Worm (Caenorhabditis elegans) whole organism, young adult: ENCODE data around the gene cic-1.
A peak's percentile ranks its signal among the peaks of the same experiment; 100 is the strongest.

ENCODE experiments used
- B0261.1 ChIP-seq: sonication (generic microtip); optimal IDR thresholded peaks from 2 replicates; lab custom pipeline; 2016; ENCODE audit warnings: mild to moderate bottlenecking, missing genetic modification characterization, moderate library complexity, missing compliant biosample characterization
- F23B12.7 ChIP-seq: sonication (generic microtip); optimal IDR thresholded peaks from 2 replicates; lab custom pipeline; 2017; ENCODE audit warnings: missing genetic modification characterization, mild to moderate bottlenecking, missing compliant biosample characterization, antibody characterized with exemption, moderate library complexity; ENCODE audit not compliant: insufficient read depth
- F33H1.4 ChIP-seq: fragments of 200-800 bp; sonication (Bioruptor generic); IDR thresholded peaks from 2 replicates; pipeline ENCODE4 v1.3.6; 2022; ENCODE audit warnings: missing genetic modification reagents, missing genetic modification characterization, missing compliant biosample characterization
- F49E8.2 ChIP-seq: sonication (generic microtip); optimal IDR thresholded peaks from 3 replicates; lab custom pipeline; 2017; ENCODE audit warnings: missing genetic modification characterization, mild to moderate bottlenecking, missing compliant biosample characterization, antibody characterized with exemption, moderate library complexity; ENCODE audit not compliant: insufficient read depth
- Y95B8A.8 ChIP-seq: fragments of 200-800 bp; sonication (Bioruptor generic); IDR thresholded peaks from 2 replicates; pipeline ENCODE4 v1.3.6; 2022; ENCODE audit warnings: missing genetic modification reagents, missing genetic modification characterization, missing compliant biosample characterization
- ZK185.1 ChIP-seq: sonication (generic microtip); optimal IDR thresholded peaks from 2 replicates; lab custom pipeline; 2016; ENCODE audit warnings: mild to moderate bottlenecking, missing genetic modification characterization, missing compliant biosample characterization; ENCODE audit not compliant: poor library complexity, severe bottlenecking
- ama-1 ChIP-seq, 3 experiments: fragments of 150-350 bp in 1 of 3; sonication (generic microtip) in 2 of 3; optimal IDR thresholded peaks; 2 replicates each; lab custom pipeline; 2014 to 2018; ENCODE audit warnings: missing biosample characterization in 2 of 3, missing genetic modification characterization in 2 of 3, missing genetic modification reagents in 2 of 3
- attf-3 ChIP-seq: fragments of 200-800 bp; sonication (Bioruptor generic); conservative IDR thresholded peaks from 2 replicates; pipeline ENCODE4 v1.3.6; 2022; ENCODE audit warnings: missing genetic modification reagents, missing genetic modification characterization, missing compliant biosample characterization
- attf-5 ChIP-seq: fragments of 200-800 bp; sonication (Bioruptor generic); optimal IDR thresholded peaks from 2 replicates; lab custom pipeline; 2018; ENCODE audit warnings: mild to moderate bottlenecking, missing genetic modification characterization, missing compliant biosample characterization
- bed-2 ChIP-seq: fragments of 200-800 bp; sonication (Bioruptor generic); IDR thresholded peaks from 2 replicates; pipeline ENCODE4 v1.3.6; 2022; ENCODE audit warnings: missing genetic modification reagents, missing genetic modification characterization, missing compliant biosample characterization
- ceh-40 ChIP-seq: fragments of 200-800 bp; sonication (Bioruptor generic); IDR thresholded peaks from 2 replicates; pipeline ENCODE4 v1.3.6; 2022; ENCODE audit warnings: missing genetic modification characterization, missing compliant biosample characterization
- ceh-79 ChIP-seq: sonication (generic microtip); optimal IDR thresholded peaks from 2 replicates; lab custom pipeline; 2017; ENCODE audit warnings: mild to moderate bottlenecking, missing genetic modification characterization, missing compliant biosample characterization
- dpl-1 ChIP-seq: fragments of 150-350 bp; optimal IDR thresholded peaks from 2 replicates; lab custom pipeline; 2014; ENCODE audit warnings: missing biosample characterization, missing genetic modification reagents, missing genetic modification characterization
- efl-1 ChIP-seq: fragments of 150-350 bp; optimal IDR thresholded peaks from 2 replicates; lab custom pipeline; 2014; ENCODE audit warnings: missing biosample characterization, missing genetic modification reagents, missing genetic modification characterization
- egrh-3 ChIP-seq: fragments of 200-800 bp; sonication (Bioruptor generic); IDR thresholded peaks from 2 replicates; pipeline ENCODE4 v1.3.6; 2022; ENCODE audit warnings: missing genetic modification reagents, missing genetic modification characterization, missing compliant biosample characterization
- lin-35 ChIP-seq, 3 experiments: fragments of 150-350 bp in 2 of 3; sonication (generic microtip) in 1 of 3; optimal IDR thresholded peaks; 2 replicates each; lab custom pipeline; 2014 to 2018; ENCODE audit warnings: missing biosample characterization in 3 of 3, missing genetic modification characterization in 3 of 3, missing genetic modification reagents in 3 of 3
- lin-54 ChIP-seq: fragments of 200-800 bp; sonication (Bioruptor generic); optimal IDR thresholded peaks from 2 replicates; lab custom pipeline; 2018; ENCODE audit warnings: mild to moderate bottlenecking, missing genetic modification characterization, missing compliant biosample characterization
- lsl-1 ChIP-seq: fragments of 200-800 bp; sonication (Bioruptor generic); optimal IDR thresholded peaks from 2 replicates; lab custom pipeline; 2018; ENCODE audit warnings: mild to moderate bottlenecking, missing genetic modification characterization, moderate library complexity, missing compliant biosample characterization
- mcd-1 ChIP-seq: fragments of 200-800 bp; sonication (Bioruptor generic); IDR thresholded peaks from 2 replicates; pipeline ENCODE4 v1.3.6; 2022; ENCODE audit warnings: missing genetic modification reagents, missing genetic modification characterization, missing compliant biosample characterization
- mel-28 ChIP-seq: sonication (generic microtip); optimal IDR thresholded peaks from 2 replicates; lab custom pipeline; 2016; ENCODE audit warnings: borderline replicate concordance, mild to moderate bottlenecking, missing genetic modification characterization, missing compliant biosample characterization
- mes-4 ChIP-seq: sonication (generic microtip); optimal IDR thresholded peaks from 2 replicates; lab custom pipeline; 2016; ENCODE audit warnings: missing genotype, missing genetic modification characterization, missing compliant biosample characterization
- nfyb-1 ChIP-seq: fragments of 200-800 bp; sonication (Bioruptor generic); IDR thresholded peaks from 2 replicates; pipeline ENCODE4 v1.3.6; 2022; ENCODE audit warnings: missing genetic modification reagents, missing genetic modification characterization, missing compliant biosample characterization
- nhr-120 ChIP-seq: fragments of 200-800 bp; sonication (Bioruptor generic); IDR thresholded peaks from 2 replicates; pipeline ENCODE4 v1.3.6; 2022; ENCODE audit warnings: missing genetic modification characterization, missing compliant biosample characterization
- nhr-179 ChIP-seq: sonication (generic microtip); optimal IDR thresholded peaks from 2 replicates; lab custom pipeline; 2016; ENCODE audit warnings: mild to moderate bottlenecking, missing genetic modification characterization, missing compliant biosample characterization
- nhr-80 ChIP-seq: sonication (generic microtip); optimal IDR thresholded peaks from 2 replicates; lab custom pipeline; 2016; ENCODE audit warnings: missing genetic modification characterization, missing compliant biosample characterization
- repo-1 ChIP-seq: sonication (generic microtip); optimal IDR thresholded peaks from 2 replicates; lab custom pipeline; 2017; ENCODE audit warnings: mild to moderate bottlenecking, missing genetic modification characterization, missing compliant biosample characterization
- rpc-1 ChIP-seq, 2 experiments: fragments of 150-350 bp in 1 of 2; sonication (generic microtip) in 1 of 2; optimal IDR thresholded peaks; 2 replicates each; lab custom pipeline; 2014 to 2018; ENCODE audit warnings: missing biosample characterization in 1 of 2, missing genetic modification characterization in 1 of 2, missing genetic modification reagents in 1 of 2, missing genotype in 1 of 2
- sea-2 ChIP-seq: fragments of 200-800 bp; sonication (Bioruptor generic); IDR thresholded peaks from 2 replicates; pipeline ENCODE4 v1.3.6; 2022; ENCODE audit warnings: missing genetic modification characterization, missing compliant biosample characterization
- snpc-1.3 ChIP-seq: sonication (generic microtip); optimal IDR thresholded peaks from 2 replicates; lab custom pipeline; 2017; ENCODE audit warnings: missing genetic modification characterization, mild to moderate bottlenecking, missing compliant biosample characterization, antibody characterized with exemption, moderate library complexity, missing genotype, missing genetic modification reagents; ENCODE audit not compliant: insufficient read depth
- snpc-3.4 ChIP-seq: sonication (generic microtip); optimal IDR thresholded peaks from 2 replicates; lab custom pipeline; 2017; ENCODE audit warnings: missing genetic modification characterization, mild to moderate bottlenecking, missing compliant biosample characterization, antibody characterized with exemption, moderate library complexity, missing genotype, missing genetic modification reagents
- xnd-1 ChIP-seq: sonication (generic microtip); optimal IDR thresholded peaks from 2 replicates; lab custom pipeline; 2016; ENCODE audit warnings: missing genotype, missing genetic modification reagents, missing genetic modification characterization, missing compliant biosample characterization
- zfh-2 ChIP-seq: fragments of 200-800 bp; sonication (Bioruptor generic); conservative IDR thresholded peaks from 2 replicates; pipeline ENCODE4 v1.3.6; 2022; ENCODE audit warnings: missing genetic modification reagents, missing genetic modification characterization, missing compliant biosample characterization
- ztf-18 ChIP-seq: sonication (generic microtip); optimal IDR thresholded peaks from 2 replicates; lab custom pipeline; 2016; ENCODE audit warnings: missing genotype, mild to moderate bottlenecking, missing genetic modification characterization, missing compliant biosample characterization
- ztf-22 ChIP-seq: fragments of 200-800 bp; sonication (Bioruptor generic); optimal IDR thresholded peaks from 2 replicates; lab custom pipeline; 2018; ENCODE audit warnings: mild to moderate bottlenecking, missing genetic modification characterization, moderate library complexity, missing compliant biosample characterization
- ztf-25 ChIP-seq: fragments of 200-800 bp; sonication (Bioruptor generic); IDR thresholded peaks from 2 replicates; pipeline ENCODE4 v1.3.6; 2022; ENCODE audit warnings: missing genetic modification reagents, missing genetic modification characterization, missing compliant biosample characterization
- ztf-3 ChIP-seq: fragments of 200-800 bp; sonication (Bioruptor generic); optimal IDR thresholded peaks from 2 replicates; lab custom pipeline; 2018; ENCODE audit warnings: mild to moderate bottlenecking, missing genetic modification characterization, missing compliant biosample characterization

Gene cic-1

ce11 chrIII:2401126-2402123 is at the start of gene cic-1, which contains the start of gene strm-1:
TSS of gene cic-1 (minus strand) at chrIII:2401221.
TSS of gene strm-1 (plus strand) at chrIII:2402070.
- TF ChIP-seq attf-5 (GFP tag; lab: Kevin White, UChicago) (peak; percentile 33), lin-54 (peak; percentile 75), F33H1.4 (GFP tag; lab: Robert Waterston, UW) (peak; percentile 35; the same call in 1 of the 2 replicates), nfyb-1 (no peak), zfh-2 (GFP tag; lab: Robert Waterston, UW) (no peak), nhr-179 (tag; lab: Kevin White, UChicago) (no peak), F23B12.7 (tag; lab: Kevin White, UChicago) (peak; percentile 17), dpl-1 (peak; percentile 52), attf-3 (GFP tag; lab: Robert Waterston, UW) (peak; percentile 98), mcd-1 (GFP tag; lab: Robert Waterston, UW) (0 out of 2 replicates have a peak, but pooled peaks have one; percentile 17), lsl-1 (peak; percentile 17), ama-1 (optimal IDR thresholded peaks at IDR 0.05; lab: Kevin White, UChicago) (no peak), ama-1 (GFP tag; optimal IDR thresholded peaks at IDR 0.05; lab: Kevin White, UChicago) (no peak), ztf-22 (GFP tag; lab: Kevin White, UChicago) (no peak), lin-35 (GFP tag; optimal IDR thresholded peaks at IDR 0.05; lab: Kevin White, UChicago) (peak in 2 of 3 experiments; percentile 5 to 72), efl-1 (peak; percentile 51), ceh-79 (tag; lab: Kevin White, UChicago) (no peak), snpc-3.4 (no peak), repo-1 (tag; lab: Kevin White, UChicago) (no peak), Y95B8A.8 (GFP tag; lab: Robert Waterston, UW) (no peak), mel-28 (tag; lab: Kevin White, UChicago) (no peak)

ce11 chrIII:2445574-2446259 is 44.7 kb upstream of the cic-1 start, which contains the start of the genes E02H9.7 and klo-2:
TSS of gene E02H9.7 (minus strand) at chrIII:2445674.
TSS of gene klo-2 (plus strand) at chrIII:2446209.
- TF ChIP-seq nhr-120 (GFP tag; lab: Robert Waterston, UW) (no peak), nhr-80 (peak; percentile 28)
- TF ChIP-seq, all 124 proteins: peak for 1

ce11 chrIII:2438543-2438942 is 37.5 kb upstream of the cic-1 start, which contains the start of gene E02H9.13:
TSS of gene E02H9.13 (minus strand) at chrIII:2438741.
- TF ChIP-seq rpc-1 (optimal IDR thresholded peaks at IDR 0.05; lab: Kevin White, UChicago) (no peak), rpc-1 (tag; optimal IDR thresholded peaks at IDR 0.05; lab: Kevin White, UChicago) (no peak), mes-4 (tag; lab: Kevin White, UChicago) (no peak), zfh-2 (GFP tag; lab: Robert Waterston, UW) (no peak), ZK185.1 (tag; lab: Kevin White, UChicago) (no peak), snpc-1.3 (tag; lab: Kevin White, UChicago) (no peak), ceh-40 (GFP tag; lab: Robert Waterston, UW) (no peak), ztf-18 (tag; lab: Kevin White, UChicago) (no peak), bed-2 (no peak), ztf-25 (no peak), B0261.1 (tag; lab: Kevin White, UChicago) (no peak), xnd-1 (tag; lab: Kevin White, UChicago) (no peak), nfyb-1 (no peak), sea-2 (GFP tag; lab: Robert Waterston, UW) (no peak), F49E8.2 (tag; lab: Kevin White, UChicago) (no peak), egrh-3 (GFP tag; lab: Robert Waterston, UW) (no peak), ztf-3 (GFP tag; lab: Kevin White, UChicago) (no peak)
